Worm (Caenorhabditis elegans) whole organism, young adult: ENCODE data around the gene C02D5.4.

Experiments used
- F49E8.2 ChIP-seq: sonication (generic microtip); optimal IDR thresholded peaks from 3 replicates; lab custom pipeline; 2017; ENCODE audit warnings: missing genetic modification characterization, mild to moderate bottlenecking, missing compliant biosample characterization, antibody characterized with exemption, moderate library complexity; ENCODE audit not compliant: insufficient read depth
- Y95B8A.8 ChIP-seq: fragments of 200-800 bp; sonication (Bioruptor generic); IDR thresholded peaks from 2 replicates; pipeline ENCODE4 v1.3.6; 2022; ENCODE audit warnings: missing genetic modification reagents, missing genetic modification characterization, missing compliant biosample characterization
- efl-1 ChIP-seq: fragments of 150-350 bp; optimal IDR thresholded peaks from 2 replicates; lab custom pipeline; 2014; ENCODE audit warnings: missing biosample characterization, missing genetic modification reagents, missing genetic modification characterization
- him-1 ChIP-seq: sonication (generic microtip); optimal IDR thresholded peaks from 2 replicates; lab custom pipeline; 2016; ENCODE audit warnings: missing genotype, missing genetic modification reagents, missing genetic modification characterization, missing compliant biosample characterization
- lin-35 ChIP-seq, 3 experiments: fragments of 150-350 bp in 2 of 3; sonication (generic microtip) in 1 of 3; optimal IDR thresholded peaks; 2 replicates each; lab custom pipeline; 2014 to 2018; ENCODE audit warnings: missing biosample characterization in 3 of 3, missing genetic modification characterization in 3 of 3, missing genetic modification reagents in 3 of 3
- mxl-1 ChIP-seq: sonication (generic microtip); optimal IDR thresholded peaks from 2 replicates; lab custom pipeline; 2016; ENCODE audit warnings: missing genetic modification characterization, missing compliant biosample characterization
- nfyb-1 ChIP-seq: fragments of 200-800 bp; sonication (Bioruptor generic); IDR thresholded peaks from 2 replicates; pipeline ENCODE4 v1.3.6; 2022; ENCODE audit warnings: missing genetic modification reagents, missing genetic modification characterization, missing compliant biosample characterization
- rpc-1 ChIP-seq, 2 experiments: fragments of 150-350 bp in 1 of 2; sonication (generic microtip) in 1 of 2; optimal IDR thresholded peaks; 2 replicates each; lab custom pipeline; 2014 to 2018; ENCODE audit warnings: missing biosample characterization in 1 of 2, missing genetic modification characterization in 1 of 2, missing genetic modification reagents in 1 of 2, missing genotype in 1 of 2
- xnd-1 ChIP-seq: sonication (generic microtip); optimal IDR thresholded peaks from 2 replicates; lab custom pipeline; 2016; ENCODE audit warnings: missing genotype, missing genetic modification reagents, missing genetic modification characterization, missing compliant biosample characterization

DNA sequence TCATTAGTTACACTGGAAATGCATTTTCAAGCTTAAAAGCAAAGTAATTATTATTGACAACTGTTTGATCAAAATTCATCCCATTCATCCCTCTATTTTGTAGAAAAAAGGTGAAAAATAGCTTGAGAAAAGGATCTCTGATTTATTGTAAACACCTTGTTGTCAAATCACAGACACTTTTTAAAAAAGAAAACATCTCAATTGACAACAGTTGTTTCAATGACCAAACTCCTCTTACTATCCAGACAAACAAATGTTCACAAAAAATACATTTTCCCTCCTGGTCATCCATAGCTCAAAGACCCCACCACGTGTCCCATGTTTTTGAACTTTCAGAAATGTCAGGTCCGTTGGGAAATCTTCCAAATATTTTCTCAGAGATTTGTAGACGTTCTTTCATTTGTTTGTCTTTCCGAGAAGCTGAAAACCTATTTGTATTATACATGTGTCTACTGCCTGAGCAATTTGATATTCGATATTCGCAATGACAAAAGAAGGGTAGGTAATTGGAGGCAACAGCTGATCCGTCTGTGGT is 17.3 kb upstream of the C02D5.4 start, which contains the start of gene trp-1:
- TF ChIP-seq mxl-1 = no peak
- TF ChIP-seq efl-1 = no peak
- no peak for TF ChIP-seq rpc-1 (optimal IDR thresholded peaks at IDR 0.05; lab: Kevin White, UChicago)
- no peak for TF ChIP-seq rpc-1 (tag; optimal IDR thresholded peaks at IDR 0.05; lab: Kevin White, UChicago)
- TF ChIP-seq xnd-1 (tag; lab: Kevin White, UChicago) = no peak
- TF ChIP-seq lin-35 (GFP tag; optimal IDR thresholded peaks at IDR 0.05; lab: Kevin White, UChicago) = no peak
- no peak for TF ChIP-seq him-1 (tag; lab: Kevin White, UChicago)
- TF ChIP-seq nfyb-1 (GFP tag; lab: Robert Waterston, UW) = no peak
- no peak for TF ChIP-seq F49E8.2
- TF ChIP-seq Y95B8A.8 (GFP tag; lab: Robert Waterston, UW) = no peak
